Worm (Caenorhabditis elegans) whole organism, L3 larva: ENCODE measurements around the gene F54D8.10.

Experiments used
- R02D3.7 ChIP-seq: fragments of 150-350 bp; optimal IDR thresholded peaks from 2 replicates; lab custom pipeline; 2014; ENCODE audit warnings: missing biosample characterization, missing genetic modification characterization
- ZK546.5 ChIP-seq: sonication (generic microtip); optimal IDR thresholded peaks from 2 replicates; lab custom pipeline; 2017; ENCODE audit warnings: missing biosample characterization, missing genetic modification characterization
- ama-1 ChIP-seq: fragments of 150-350 bp; optimal IDR thresholded peaks from 2 replicates; lab custom pipeline; 2018
- ceh-28 ChIP-seq: fragments of 150-350 bp; optimal IDR thresholded peaks from 2 replicates; lab custom pipeline; 2014; ENCODE audit warnings: missing biosample characterization, missing genetic modification reagents, missing genetic modification characterization
- ceh-82 ChIP-seq: fragments of 150-350 bp; optimal IDR thresholded peaks from 2 replicates; lab custom pipeline; 2014; ENCODE audit warnings: missing biosample characterization, missing genetic modification characterization
- egl-27 ChIP-seq: sonication (generic microtip); optimal IDR thresholded peaks from 4 replicates; lab custom pipeline; 2017; ENCODE audit warnings: missing biosample characterization, missing genetic modification reagents, missing genetic modification characterization
- elt-2 ChIP-seq: sonication (generic microtip); optimal IDR thresholded peaks from 2 replicates; lab custom pipeline; 2016; ENCODE audit warnings: missing genetic modification reagents, mild to moderate bottlenecking, missing genetic modification characterization, missing compliant biosample characterization
- eor-1 ChIP-seq, 2 experiments: fragments of 150-350 bp; optimal IDR thresholded peaks; 2 replicates each; lab custom pipeline; 2014 to 2018; ENCODE audit warnings: missing biosample characterization in 2 of 2, missing genetic modification characterization in 2 of 2
- fkh-10 ChIP-seq: sonication (generic microtip); optimal IDR thresholded peaks from 2 replicates; lab custom pipeline; 2017; ENCODE audit warnings: missing biosample characterization, missing genetic modification reagents, missing genetic modification characterization
- fos-1 ChIP-seq: fragments of 150-350 bp; optimal IDR thresholded peaks from 2 replicates; lab custom pipeline; 2014; ENCODE audit warnings: missing biosample characterization, missing genetic modification characterization
- hmg-11 ChIP-seq: sonication (generic microtip); optimal IDR thresholded peaks from 2 replicates; lab custom pipeline; 2016; ENCODE audit warnings: missing genetic modification characterization, missing compliant biosample characterization
- jun-1 ChIP-seq: fragments of 150-350 bp; optimal IDR thresholded peaks from 2 replicates; lab custom pipeline; 2014; ENCODE audit warnings: missing biosample characterization, missing genetic modification reagents, missing genetic modification characterization
- lin-15B ChIP-seq: fragments of 150-350 bp; optimal IDR thresholded peaks from 2 replicates; lab custom pipeline; 2014; ENCODE audit warnings: missing biosample characterization, missing genetic modification characterization
- lin-39 ChIP-seq: fragments of 150-350 bp; optimal IDR thresholded peaks from 2 replicates; lab custom pipeline; 2018; ENCODE audit warnings: missing biosample characterization, missing genetic modification reagents, missing genetic modification characterization
- lsy-12 ChIP-seq: sonication (generic microtip); optimal IDR thresholded peaks from 2 replicates; lab custom pipeline; 2016; ENCODE audit warnings: mild to moderate bottlenecking, missing genetic modification characterization, missing compliant biosample characterization
- mdl-1 ChIP-seq: fragments of 150-350 bp; optimal IDR thresholded peaks from 2 replicates; lab custom pipeline; 2014; ENCODE audit warnings: missing biosample characterization, missing genetic modification characterization
- nfya-1 ChIP-seq: sonication (generic microtip); optimal IDR thresholded peaks from 2 replicates; lab custom pipeline; 2017; ENCODE audit warnings: missing genetic modification characterization, mild to moderate bottlenecking, missing compliant biosample characterization, antibody characterized with exemption, moderate library complexity; ENCODE audit not compliant: insufficient read depth
- nhr-11 ChIP-seq: fragments of 150-350 bp; optimal IDR thresholded peaks from 2 replicates; lab custom pipeline; 2014; ENCODE audit warnings: missing biosample characterization, missing genetic modification characterization
- nhr-12 ChIP-seq: fragments of 150-350 bp; optimal IDR thresholded peaks from 2 replicates; lab custom pipeline; 2014; ENCODE audit warnings: missing biosample characterization, missing genetic modification characterization
- nhr-23 ChIP-seq: fragments of 150-350 bp; optimal IDR thresholded peaks from 2 replicates; lab custom pipeline; 2014; ENCODE audit warnings: missing biosample characterization, missing genetic modification reagents, missing genetic modification characterization
- nhr-237 ChIP-seq: fragments of 150-350 bp; optimal IDR thresholded peaks from 2 replicates; lab custom pipeline; 2014; ENCODE audit warnings: missing biosample characterization, missing genetic modification characterization
- nhr-25 ChIP-seq: sonication (generic microtip); optimal IDR thresholded peaks from 2 replicates; lab custom pipeline; 2017; ENCODE audit warnings: missing biosample characterization, missing genetic modification characterization
- nhr-28 ChIP-seq: fragments of 150-350 bp; optimal IDR thresholded peaks from 2 replicates; lab custom pipeline; 2014; ENCODE audit warnings: missing biosample characterization, missing genetic modification characterization
- nhr-43 ChIP-seq: sonication (generic microtip); optimal IDR thresholded peaks from 2 replicates; lab custom pipeline; 2016; ENCODE audit warnings: mild to moderate bottlenecking, missing genetic modification characterization, missing compliant biosample characterization; ENCODE audit not compliant: poor library complexity, severe bottlenecking
- nhr-67 ChIP-seq: fragments of 150-350 bp; optimal IDR thresholded peaks from 2 replicates; lab custom pipeline; 2014; ENCODE audit warnings: missing biosample characterization, missing genetic modification characterization
- nhr-77 ChIP-seq: fragments of 150-350 bp; optimal IDR thresholded peaks from 2 replicates; lab custom pipeline; 2014; ENCODE audit warnings: missing biosample characterization, missing genetic modification characterization
- pha-4 ChIP-seq: fragments of 150-350 bp; optimal IDR thresholded peaks from 2 replicates; lab custom pipeline; 2014; ENCODE audit warnings: missing biosample characterization, missing genetic modification reagents, missing genetic modification characterization
- pqm-1 ChIP-seq: fragments of 150-350 bp; optimal IDR thresholded peaks from 2 replicates; lab custom pipeline; 2017; ENCODE audit warnings: missing biosample characterization, missing genetic modification characterization, inconsistent platforms
- sea-2 ChIP-seq: fragments of 150-350 bp; sonication (generic microtip); optimal IDR thresholded peaks from 4 replicates; lab custom pipeline; 2014; ENCODE audit warnings: missing biosample characterization, missing genetic modification reagents, missing genetic modification characterization
- skn-1 ChIP-seq: fragments of 150-350 bp; optimal IDR thresholded peaks from 2 replicates; lab custom pipeline; 2014; ENCODE audit warnings: missing biosample characterization, missing genetic modification characterization
- snpc-4 ChIP-seq: fragments of 150-350 bp; optimal IDR thresholded peaks from 2 replicates; lab custom pipeline; 2014; ENCODE audit warnings: missing biosample characterization, missing genetic modification characterization
- tbx-2 ChIP-seq: sonication (generic microtip); optimal IDR thresholded peaks from 2 replicates; lab custom pipeline; 2016; ENCODE audit warnings: mild to moderate bottlenecking, missing genetic modification characterization, missing compliant biosample characterization
- unc-39 ChIP-seq: sonication (generic microtip); optimal IDR thresholded peaks from 4 replicates; lab custom pipeline; 2017; ENCODE audit warnings: missing biosample characterization, missing genetic modification characterization
- zag-1 ChIP-seq: fragments of 150-350 bp; optimal IDR thresholded peaks from 2 replicates; lab custom pipeline; 2014; ENCODE audit warnings: missing biosample characterization, missing genetic modification characterization
- ztf-11 ChIP-seq: fragments of 150-350 bp; optimal IDR thresholded peaks from 2 replicates; lab custom pipeline; 2014; ENCODE audit warnings: missing biosample characterization, missing genetic modification characterization
- ztf-4 ChIP-seq: fragments of 150-350 bp; optimal IDR thresholded peaks from 2 replicates; lab custom pipeline; 2014; ENCODE audit warnings: missing biosample characterization, missing genetic modification characterization

The F54D8.10 gene

DNA sequence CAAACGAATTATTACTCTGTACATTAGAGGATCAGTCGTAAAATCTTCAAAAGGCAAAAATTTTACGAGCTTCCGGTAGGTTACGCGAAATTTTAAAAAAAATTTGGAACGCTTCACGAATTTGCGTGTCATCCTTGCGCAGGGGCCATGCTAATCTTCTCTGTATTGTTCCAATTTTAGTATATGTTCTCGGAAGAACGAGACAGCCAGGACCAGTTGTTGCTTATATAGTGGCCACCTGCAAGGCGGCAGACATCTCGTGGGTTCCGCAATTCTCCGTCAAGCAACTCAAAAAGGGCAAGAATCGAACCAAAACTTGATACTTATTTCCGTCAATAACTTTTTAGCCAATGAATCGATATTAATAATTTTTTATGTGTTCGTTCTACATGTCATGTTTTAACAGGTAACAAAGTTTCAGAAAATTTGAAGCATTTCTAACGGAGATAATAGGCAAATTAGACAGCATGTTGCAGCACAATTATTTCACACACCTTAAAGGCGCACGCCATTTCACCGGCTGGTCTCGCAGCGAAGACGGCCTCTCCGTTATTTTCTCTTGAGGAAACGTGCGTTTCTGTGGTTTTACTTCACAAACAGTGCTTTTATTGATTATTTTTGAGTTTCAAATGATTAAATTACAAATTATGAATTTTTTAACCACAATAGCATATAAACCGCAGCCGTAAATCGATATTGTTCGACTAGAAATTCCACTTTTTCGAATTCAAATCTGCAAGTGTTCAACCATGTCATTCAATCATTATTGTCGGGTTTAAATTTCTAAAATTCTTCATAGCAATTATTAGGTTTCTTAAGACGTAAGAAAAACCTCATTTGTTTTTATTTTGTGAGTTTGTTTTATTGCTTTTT, 13.7 kb upstream of the F54D8.10 start:
- TF ChIP-seq nhr-67 (tag; lab: Kevin White, UChicago): no peak
- TF ChIP-seq ZK546.5: no peak
- TF ChIP-seq fkh-10 (GFP tag; lab: Kevin White, UChicago): peak; percentile 33
- peak; percentile 45 for TF ChIP-seq lin-15B (tag; lab: Kevin White, UChicago)
- TF ChIP-seq pha-4 (tag; lab: Kevin White, UChicago): peak; percentile 49
- TF ChIP-seq sea-2 (GFP tag; lab: Kevin White, UChicago): no peak
- peak; percentile 99 for TF ChIP-seq snpc-4 (tag; lab: Kevin White, UChicago)
- TF ChIP-seq R02D3.7 (tag; lab: Kevin White, UChicago): peak; percentile 60
- TF ChIP-seq unc-39 (tag; lab: Kevin White, UChicago): no peak
- TF ChIP-seq eor-1 (tag; optimal IDR thresholded peaks at IDR 0.05; lab: Kevin White, UChicago): peak in 1 of 2 experiments; percentile 52
- peak; percentile 81 for TF ChIP-seq ceh-82
- peak; percentile 19 for TF ChIP-seq ceh-28 (tag; lab: Kevin White, UChicago)
- TF ChIP-seq nfya-1 (tag; lab: Kevin White, UChicago): peak; percentile 69
- peak; percentile 89 for TF ChIP-seq tbx-2 (tag; lab: Kevin White, UChicago)
- peak; percentile 65 for TF ChIP-seq elt-2 (tag; lab: Kevin White, UChicago)
- peak; percentile 87 for TF ChIP-seq nhr-43 (tag; lab: Kevin White, UChicago)
- peak; percentile 32 for TF ChIP-seq nhr-11 (tag; lab: Kevin White, UChicago)
- peak; percentile 61 for TF ChIP-seq nhr-23 (tag; lab: Kevin White, UChicago)
- TF ChIP-seq ztf-11: no peak
- TF ChIP-seq nhr-77 (tag; lab: Kevin White, UChicago): peak; percentile 33
- peak; percentile 77 for TF ChIP-seq ztf-4 (tag; lab: Kevin White, UChicago)
- peak; percentile 13 for TF ChIP-seq lin-39
- no peak for TF ChIP-seq fos-1 (tag; lab: Kevin White, UChicago)
- TF ChIP-seq nhr-25 (tag; lab: Kevin White, UChicago): peak; percentile 42
- peak; percentile 91 for TF ChIP-seq hmg-11 (tag; lab: Kevin White, UChicago)
- TF ChIP-seq jun-1 (tag; lab: Kevin White, UChicago): peak; percentile 47
- TF ChIP-seq lsy-12 (tag; lab: Kevin White, UChicago): peak; percentile 88
- peak; percentile 90 for TF ChIP-seq ama-1 (lab: Kevin White, UChicago)
- TF ChIP-seq pqm-1 (tag; lab: Kevin White, UChicago): peak; percentile 16

ce11 chrIII:5081573-5081823, 13.1 kb upstream of the F54D8.10 start, which contains the start of gene cox-6A:
Gene cox-6A, plus strand, starts transcription at chrIII:5081724.
- TF ChIP-seq skn-1 (no peak), fos-1 (tag; lab: Kevin White, UChicago) (no peak), nhr-23 (tag; lab: Kevin White, UChicago) (no peak), elt-2 (tag; lab: Kevin White, UChicago) (no peak), ZK546.5 (no peak), zag-1 (tag; lab: Kevin White, UChicago) (no peak), pqm-1 (tag; lab: Kevin White, UChicago) (no peak), ama-1 (lab: Kevin White, UChicago) (no peak), nhr-12 (tag; lab: Kevin White, UChicago) (no peak), nhr-28 (no peak), nhr-237 (no peak)

ce11 chrIII:5083304-5083703, 11.3 kb upstream of the F54D8.10 start:
- TF ChIP-seq elt-2 (tag; lab: Kevin White, UChicago) (peak; percentile 3), egl-27 (tag; lab: Kevin White, UChicago) (no peak), nhr-28 (no peak), sea-2 (GFP tag; lab: Kevin White, UChicago) (no peak), nhr-43 (tag; lab: Kevin White, UChicago) (peak; percentile 34), pqm-1 (tag; lab: Kevin White, UChicago) (no peak), ama-1 (lab: Kevin White, UChicago) (peak; percentile 41), mdl-1 (tag; lab: Kevin White, UChicago) (no peak)
